Worm (Caenorhabditis elegans) whole organism, L1 larva: Measurements from ENCODE around the gene F41C3.2.

Experiments used
- C04F5.9 ChIP-seq: sonication (generic microtip); optimal IDR thresholded peaks from 2 replicates; lab custom pipeline; 2016; ENCODE audit warnings: missing genetic modification characterization, missing compliant biosample characterization
- C34B4.2 ChIP-seq: sonication (generic microtip); optimal IDR thresholded peaks from 2 replicates; lab custom pipeline; 2017; ENCODE audit warnings: mild to moderate bottlenecking, missing genetic modification characterization, missing compliant biosample characterization
- F16B12.6 ChIP-seq: fragments of 150-350 bp; optimal IDR thresholded peaks from 2 replicates; lab custom pipeline; 2014; ENCODE audit warnings: missing biosample characterization, missing genetic modification characterization
- Y116A8C.19 ChIP-seq: sonication (generic microtip); optimal IDR thresholded peaks from 2 replicates; lab custom pipeline; 2016; ENCODE audit warnings: missing compliant biosample characterization, missing genetic modification characterization, borderline replicate concordance
- alr-1 ChIP-seq: fragments of 200-800 bp; sonication (Bioruptor generic); optimal IDR thresholded peaks from 2 replicates; lab custom pipeline; 2018; ENCODE audit warnings: borderline replicate concordance, mild to moderate bottlenecking, missing genetic modification characterization, missing compliant biosample characterization
- ceh-63 ChIP-seq: fragments of 200-800 bp; sonication (Bioruptor generic); optimal IDR thresholded peaks from 2 replicates; lab custom pipeline; 2018; ENCODE audit warnings: mild to moderate bottlenecking, missing genetic modification characterization, missing compliant biosample characterization
- ceh-82 ChIP-seq, 3 experiments: fragments of 150-350 bp in 1 of 3; sonication (generic microtip) in 2 of 3; optimal IDR thresholded peaks; 2 replicates each; lab custom pipeline; 2014 to 2017; ENCODE audit warnings: missing biosample characterization in 3 of 3, missing genetic modification characterization in 3 of 3
- efl-1 ChIP-seq, 4 experiments: fragments of 150-350 bp; optimal IDR thresholded peaks in 3 of 4; peaks in 1 of 4; 1 replicate in 1 of 4; 2 replicates in 3 of 4; lab custom pipeline; 2014; ENCODE audit warnings: missing biosample characterization in 2 of 4, missing genetic modification characterization in 2 of 4, missing genetic modification reagents in 2 of 4
- efl-3 ChIP-seq: fragments of 200-800 bp; sonication (Bioruptor generic); optimal IDR thresholded peaks from 2 replicates; lab custom pipeline; 2018; ENCODE audit warnings: mild to moderate bottlenecking, missing genetic modification characterization, missing compliant biosample characterization
- egl-27 ChIP-seq, 2 experiments: fragments of 150-350 bp in 1 of 2; sonication (generic microtip); optimal IDR thresholded peaks; 3 replicates each; lab custom pipeline; 2017 to 2018; ENCODE audit warnings: missing biosample characterization in 2 of 2, missing genetic modification characterization in 2 of 2, missing genetic modification reagents in 2 of 2
- elt-2 ChIP-seq: sonication (generic microtip); optimal IDR thresholded peaks from 2 replicates; lab custom pipeline; 2016; ENCODE audit warnings: missing genetic modification characterization, mild to moderate bottlenecking, inconsistent platforms, missing compliant biosample characterization, missing genetic modification reagents
- elt-3 ChIP-seq, 6 experiments: fragments of 150-350 bp in 1 of 6; sonication (generic microtip); optimal IDR thresholded peaks; 2 replicates each; lab custom pipeline; 2017 to 2018; ENCODE audit warnings: missing biosample characterization in 6 of 6, missing genetic modification characterization in 6 of 6, inconsistent platforms in 1 of 6
- fkh-4 ChIP-seq: sonication (generic microtip); optimal IDR thresholded peaks from 2 replicates; lab custom pipeline; 2016; ENCODE audit warnings: missing compliant biosample characterization, missing genetic modification characterization, borderline replicate concordance
- fkh-8 ChIP-seq: sonication (generic microtip); optimal IDR thresholded peaks from 2 replicates; lab custom pipeline; 2016; ENCODE audit warnings: mild to moderate bottlenecking, missing genetic modification characterization, missing compliant biosample characterization
- fos-1 ChIP-seq: fragments of 150-350 bp; optimal IDR thresholded peaks from 2 replicates; lab custom pipeline; 2014; ENCODE audit warnings: missing biosample characterization, missing genetic modification characterization
- grh-1 ChIP-seq: fragments of 200-800 bp; sonication (Bioruptor generic); IDR thresholded peaks from 2 replicates; pipeline ENCODE4 v1.3.6; 2022; ENCODE audit warnings: missing genetic modification reagents, missing genetic modification characterization, missing compliant biosample characterization
- hlh-17 ChIP-seq: fragments of 200-800 bp; sonication (Bioruptor generic); optimal IDR thresholded peaks from 2 replicates; lab custom pipeline; 2018; ENCODE audit warnings: missing genetic modification characterization, mild to moderate bottlenecking, missing compliant biosample characterization, moderate library complexity, borderline replicate concordance
- irx-1 ChIP-seq: sonication (generic microtip); optimal IDR thresholded peaks from 2 replicates; lab custom pipeline; 2016; ENCODE audit warnings: missing genetic modification characterization, missing compliant biosample characterization
- jun-1 ChIP-seq: fragments of 150-350 bp; optimal IDR thresholded peaks from 2 replicates; lab custom pipeline; 2014; ENCODE audit warnings: missing biosample characterization, missing genetic modification reagents, missing genetic modification characterization
- lin-13 ChIP-seq: fragments of 150-350 bp; optimal IDR thresholded peaks from 2 replicates; lab custom pipeline; 2014; ENCODE audit warnings: missing biosample characterization, missing genetic modification reagents, missing genetic modification characterization
- lin-14 ChIP-seq: fragments of 200-800 bp; sonication (Bioruptor generic); optimal IDR thresholded peaks from 2 replicates; lab custom pipeline; 2018; ENCODE audit warnings: mild to moderate bottlenecking, missing genetic modification characterization, moderate library complexity, missing compliant biosample characterization
- lin-15B ChIP-seq: fragments of 150-350 bp; sonication (generic microtip); optimal IDR thresholded peaks from 3 replicates; lab custom pipeline; 2014; ENCODE audit warnings: missing biosample characterization, missing genetic modification characterization
- lin-39 ChIP-seq: fragments of 150-350 bp; optimal IDR thresholded peaks from 2 replicates; lab custom pipeline; 2014; ENCODE audit warnings: missing biosample characterization, missing genetic modification reagents, missing genetic modification characterization
- lsy-2 ChIP-seq, 2 experiments: fragments of 150-350 bp; optimal IDR thresholded peaks; 2 replicates each; lab custom pipeline; 2014; ENCODE audit warnings: missing biosample characterization in 2 of 2, missing genetic modification characterization in 2 of 2
- mef-2 ChIP-seq: fragments of 150-350 bp; optimal IDR thresholded peaks from 2 replicates; lab custom pipeline; 2014; ENCODE audit warnings: missing biosample characterization, missing genetic modification characterization
- mep-1 ChIP-seq: fragments of 150-350 bp; optimal IDR thresholded peaks from 2 replicates; lab custom pipeline; 2014; ENCODE audit warnings: missing biosample characterization, missing genetic modification characterization
- nhr-12 ChIP-seq: sonication (generic microtip); optimal IDR thresholded peaks from 2 replicates; lab custom pipeline; 2017; ENCODE audit warnings: missing biosample characterization, missing genetic modification characterization
- nhr-19 ChIP-seq: fragments of 200-800 bp; sonication (Bioruptor generic); conservative IDR thresholded peaks from 2 replicates; pipeline ENCODE4 v1.3.6; 2022; ENCODE audit warnings: missing genetic modification characterization, missing compliant biosample characterization
- nhr-20 ChIP-seq: sonication (generic microtip); optimal IDR thresholded peaks from 2 replicates; lab custom pipeline; 2016; ENCODE audit warnings: mild to moderate bottlenecking, missing genetic modification characterization, missing compliant biosample characterization
- nhr-28 ChIP-seq: fragments of 150-350 bp; optimal IDR thresholded peaks from 2 replicates; lab custom pipeline; 2014; ENCODE audit warnings: missing biosample characterization, missing genetic modification characterization
- nhr-71 ChIP-seq: sonication (generic microtip); optimal IDR thresholded peaks from 2 replicates; lab custom pipeline; 2016; ENCODE audit warnings: mild to moderate bottlenecking, missing genetic modification characterization, moderate library complexity, missing compliant biosample characterization
- nhr-76 ChIP-seq: sonication (generic microtip); optimal IDR thresholded peaks from 2 replicates; lab custom pipeline; 2017; ENCODE audit warnings: missing biosample characterization, missing genetic modification characterization
- nhr-77 ChIP-seq: fragments of 150-350 bp; optimal IDR thresholded peaks from 2 replicates; lab custom pipeline; 2014; ENCODE audit warnings: missing biosample characterization, missing genetic modification characterization
- nhr-85 ChIP-seq: sonication (generic microtip); peaks from one replicate; lab custom pipeline; 2016; ENCODE audit warnings: missing genetic modification characterization, inconsistent platforms, missing compliant biosample characterization
- nhr-90 ChIP-seq: sonication (generic microtip); optimal IDR thresholded peaks from 2 replicates; lab custom pipeline; 2016; ENCODE audit warnings: mild to moderate bottlenecking, missing genetic modification characterization, missing compliant biosample characterization; ENCODE audit not compliant: poor library complexity
- pax-3 ChIP-seq: fragments of 200-800 bp; sonication (Bioruptor generic); optimal IDR thresholded peaks from 2 replicates; lab custom pipeline; 2018; ENCODE audit warnings: mild to moderate bottlenecking, missing genetic modification characterization, moderate library complexity, missing compliant biosample characterization
- pqm-1 ChIP-seq: sonication (generic microtip); optimal IDR thresholded peaks from 3 replicates; lab custom pipeline; 2017; ENCODE audit warnings: missing biosample characterization, missing genetic modification characterization
- rnt-1 ChIP-seq: sonication (generic microtip); optimal IDR thresholded peaks from 2 replicates; lab custom pipeline; 2016; ENCODE audit warnings: mild to moderate bottlenecking, missing genetic modification characterization, moderate library complexity, missing compliant biosample characterization
- skn-1 ChIP-seq: fragments of 150-350 bp; optimal IDR thresholded peaks from 2 replicates; lab custom pipeline; 2014; ENCODE audit warnings: missing biosample characterization, missing genetic modification characterization
- snu-23 ChIP-seq: sonication (generic microtip); optimal IDR thresholded peaks from 2 replicates; lab custom pipeline; 2016; ENCODE audit warnings: missing genetic modification characterization, missing compliant biosample characterization
- sox-4 ChIP-seq: sonication (generic microtip); optimal IDR thresholded peaks from 2 replicates; lab custom pipeline; 2016; ENCODE audit warnings: missing genetic modification characterization, missing compliant biosample characterization
- sptf-1 ChIP-seq: fragments of 150-350 bp; optimal IDR thresholded peaks from 2 replicates; lab custom pipeline; 2014; ENCODE audit warnings: missing biosample characterization, missing genetic modification characterization
- sup-37 ChIP-seq: fragments of 200-800 bp; sonication (Bioruptor generic); optimal IDR thresholded peaks from 2 replicates; lab custom pipeline; 2018; ENCODE audit warnings: mild to moderate bottlenecking, missing genetic modification characterization, missing compliant biosample characterization
- swsn-7 ChIP-seq: sonication (generic microtip); optimal IDR thresholded peaks from 2 replicates; lab custom pipeline; 2016; ENCODE audit warnings: missing genetic modification characterization, missing compliant biosample characterization
- unc-30 ChIP-seq: sonication (generic microtip); optimal IDR thresholded peaks from 2 replicates; lab custom pipeline; 2017; ENCODE audit warnings: missing biosample characterization, missing genetic modification characterization
- unc-86 ChIP-seq: sonication (generic microtip); optimal IDR thresholded peaks from 2 replicates; lab custom pipeline; 2016; ENCODE audit warnings: missing genetic modification characterization, missing compliant biosample characterization
- unc-98 ChIP-seq: fragments of 200-800 bp; sonication (Bioruptor generic); IDR thresholded peaks from 2 replicates; pipeline ENCODE4 v1.3.6; 2022; ENCODE audit warnings: missing genetic modification characterization, missing compliant biosample characterization
- xbp-1 ChIP-seq: sonication (generic microtip); optimal IDR thresholded peaks from 2 replicates; lab custom pipeline; 2016; ENCODE audit warnings: missing genetic modification characterization, missing compliant biosample characterization
- zag-1 ChIP-seq: fragments of 150-350 bp; optimal IDR thresholded peaks from 2 replicates; lab custom pipeline; 2014; ENCODE audit warnings: missing biosample characterization, missing genetic modification characterization
- zip-4 ChIP-seq: fragments of 200-800 bp; sonication (Bioruptor generic); optimal IDR thresholded peaks from 2 replicates; lab custom pipeline; 2018; ENCODE audit warnings: mild to moderate bottlenecking, missing genetic modification characterization, moderate library complexity, missing compliant biosample characterization
- ztf-11 ChIP-seq, 2 experiments: sonication (generic microtip); optimal IDR thresholded peaks; 2 replicates each; lab custom pipeline; 2016 to 2017; ENCODE audit warnings: missing genetic modification characterization in 2 of 2, missing biosample characterization in 1 of 2, missing compliant biosample characterization in 1 of 2
- ztf-4 ChIP-seq: fragments of 150-350 bp; optimal IDR thresholded peaks from 2 replicates; lab custom pipeline; 2014; ENCODE audit warnings: missing biosample characterization, missing genetic modification characterization

The F41C3.2 gene

DNA sequence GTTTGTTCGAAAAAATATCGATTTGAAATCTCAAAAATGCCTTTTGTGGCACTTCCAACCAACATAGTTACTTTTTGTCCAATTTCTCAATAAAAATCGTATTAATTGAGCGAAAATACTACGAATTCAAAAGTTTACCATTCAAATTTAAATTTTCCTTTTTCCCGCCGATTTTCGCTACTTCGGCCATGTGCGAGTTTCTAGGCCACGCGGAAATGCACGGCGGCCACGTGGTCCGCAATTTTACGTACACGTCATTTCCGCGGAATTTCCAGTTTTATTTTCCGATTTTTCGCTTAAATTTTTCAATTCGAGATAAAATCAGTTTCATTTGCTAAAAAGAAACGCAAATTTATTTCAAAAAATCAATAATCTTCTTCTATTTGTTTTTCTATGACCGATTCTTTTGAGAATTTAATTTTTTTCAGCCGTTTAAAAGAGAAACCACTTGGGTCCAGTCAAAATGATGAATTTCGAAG is 9.7 kb upstream of the F41C3.2 start, which contains the start of gene eas-1 (continued):
- peak; percentile 82 for TF ChIP-seq mep-1
- TF ChIP-seq C34B4.2 (tag; lab: Kevin White, UChicago): no peak
- TF ChIP-seq grh-1 (GFP tag; lab: Robert Waterston, UW): peak; percentile 61
- TF ChIP-seq nhr-71: peak; percentile 91
- TF ChIP-seq Y116A8C.19 (tag; lab: Kevin White, UChicago): peak; percentile 52
- TF ChIP-seq mef-2 (tag; lab: Kevin White, UChicago): peak; percentile 9
- peak; percentile 97 to 100 for TF ChIP-seq efl-1 (optimal IDR thresholded peaks at IDR 0.05; lab: Kevin White, UChicago)
- TF ChIP-seq efl-1 (GFP tag; optimal IDR thresholded peaks at IDR 0.05 in 1 of 2; lab: Kevin White, UChicago): peak; percentile 96 to 99
- peak in 3 of 6 experiments; percentile 1 to 79 (median 19) for TF ChIP-seq elt-3 (tag; optimal IDR thresholded peaks at IDR 0.05; lab: Kevin White, UChicago)
- peak; percentile 78 for TF ChIP-seq skn-1 (tag; lab: Kevin White, UChicago)
- no peak for TF ChIP-seq ceh-63 (GFP tag; lab: Kevin White, UChicago)
- no peak for TF ChIP-seq nhr-12 (tag; lab: Kevin White, UChicago)
- peak; percentile 29 for TF ChIP-seq efl-3 (GFP tag; lab: Kevin White, UChicago)
- no peak for TF ChIP-seq zag-1 (tag; lab: Kevin White, UChicago)
- peak; percentile 75 for TF ChIP-seq unc-86 (tag; lab: Kevin White, UChicago)
- TF ChIP-seq nhr-19 (GFP tag; lab: Robert Waterston, UW): peak; percentile 82
- TF ChIP-seq sox-4 (tag; lab: Kevin White, UChicago): peak; percentile 87
- no peak for TF ChIP-seq pqm-1 (tag; lab: Kevin White, UChicago)
- TF ChIP-seq alr-1 (tag; lab: Kevin White, UChicago): no peak
- peak; percentile 82 to 87 for TF ChIP-seq lsy-2 (tag; optimal IDR thresholded peaks at IDR 0.05; lab: Kevin White, UChicago)
- peak; percentile 82 for TF ChIP-seq fkh-8
- TF ChIP-seq nhr-85: peak; percentile 88
- peak; percentile 78 for TF ChIP-seq C04F5.9 (tag; lab: Kevin White, UChicago)
- TF ChIP-seq snu-23: peak; percentile 86
- peak; percentile 73 for TF ChIP-seq jun-1 (tag; lab: Kevin White, UChicago)
- no peak for TF ChIP-seq sup-37 (GFP tag; lab: Kevin White, UChicago)
- peak; percentile 98 for TF ChIP-seq rnt-1 (tag; lab: Kevin White, UChicago)
- TF ChIP-seq fkh-4 (tag; lab: Kevin White, UChicago): peak; percentile 86
- TF ChIP-seq hlh-17 (GFP tag; lab: Kevin White, UChicago): no peak
- peak; percentile 52 for TF ChIP-seq fos-1
- TF ChIP-seq xbp-1: peak; percentile 97
- TF ChIP-seq nhr-77: no peak
- peak; percentile 81 for TF ChIP-seq F16B12.6 (tag; lab: Kevin White, UChicago)
- TF ChIP-seq elt-2 (tag; lab: Kevin White, UChicago): peak; percentile 91
- peak; percentile 83 for TF ChIP-seq lin-14
- TF ChIP-seq zip-4 (GFP tag; lab: Kevin White, UChicago): peak; percentile 10
- TF ChIP-seq sptf-1: no peak
- peak; percentile 55 for TF ChIP-seq lin-15B (tag; lab: Kevin White, UChicago)
- no peak for TF ChIP-seq unc-30 (tag; lab: Kevin White, UChicago)
- TF ChIP-seq nhr-76 (tag; lab: Kevin White, UChicago): no peak
- TF ChIP-seq pax-3 (tag; lab: Kevin White, UChicago): peak; percentile 87
- TF ChIP-seq swsn-7 (tag; lab: Kevin White, UChicago): peak; percentile 79
- TF ChIP-seq unc-98: peak; percentile 85
- TF ChIP-seq nhr-90 (tag; lab: Kevin White, UChicago): peak; percentile 90
- TF ChIP-seq lin-39 (tag; lab: Kevin White, UChicago): peak; percentile 35
- TF ChIP-seq irx-1 (tag; lab: Kevin White, UChicago): peak; percentile 92
- TF ChIP-seq ztf-4 (tag; lab: Kevin White, UChicago): no peak
- TF ChIP-seq ztf-11 (tag; optimal IDR thresholded peaks at IDR 0.05; lab: Kevin White, UChicago): peak in 1 of 2 experiments; percentile 88
- TF ChIP-seq lin-13 (GFP tag; lab: Kevin White, UChicago): peak; percentile 37
- TF ChIP-seq nhr-20 (tag; lab: Kevin White, UChicago): peak; percentile 86
- TF ChIP-seq ceh-82 (tag; optimal IDR thresholded peaks at IDR 0.05; lab: Kevin White, UChicago): peak; percentile 62 to 79 (median 78)
- no peak for TF ChIP-seq nhr-28 (tag; lab: Kevin White, UChicago)
- no peak for TF ChIP-seq egl-27 (tag; optimal IDR thresholded peaks at IDR 0.05; lab: Kevin White, UChicago)
